Fruit fly (Drosophila melanogaster): ENCODE measurements around the gene CG31697.
A peak's percentile ranks its signal among the peaks of the same experiment; 100 is the strongest.

Gene CG31697

DNA sequence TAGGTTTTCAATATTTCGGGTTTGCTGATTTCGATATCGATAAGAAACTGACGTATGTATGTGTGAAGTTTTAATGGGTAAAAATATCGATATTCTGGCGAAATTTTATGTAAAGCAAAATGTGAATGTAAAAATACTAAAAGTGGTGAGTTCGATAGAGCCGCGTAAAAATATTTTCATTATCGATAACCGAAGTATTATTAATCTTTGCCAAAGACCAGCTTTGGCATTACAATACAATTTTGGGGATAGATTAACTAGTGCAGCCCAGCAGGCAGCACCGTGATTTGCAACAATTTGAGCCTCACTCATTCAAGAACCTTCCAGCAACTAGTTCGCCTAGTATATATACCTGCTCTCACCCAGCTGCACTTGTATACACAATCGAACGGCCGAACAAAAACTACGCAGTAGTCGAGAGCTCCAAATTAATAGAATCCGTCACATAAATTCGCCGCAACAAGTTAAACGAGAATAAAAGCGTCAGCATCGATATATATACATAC lies 7.1 kb downstream of the CG31697 start (continued):
- TF ChIP-seq Ets65A (GFP tag), result no peak
- TF ChIP-seq Xbp1 (GFP tag; optimal IDR thresholded peaks at IDR 0.05), result no peak
- no peak for TF ChIP-seq Sin3A (optimal IDR thresholded peaks at IDR 0.05)
- TF ChIP-seq C15 (GFP tag; IDR thresholded peaks at IDR 0.05), result no peak
- no peak for TF ChIP-seq fru (optimal IDR thresholded peaks at IDR 0.05)
- peak; percentile 63 for TF ChIP-seq nerfin-1 (tag; optimal IDR thresholded peaks at IDR 0.05)
- TF ChIP-seq Max (GFP tag; optimal IDR thresholded peaks at IDR 0.05), result no peak
- no peak for TF ChIP-seq al (GFP tag; IDR thresholded peaks at IDR 0.05)
- no peak for TF ChIP-seq CG4282 (GFP tag; optimal IDR thresholded peaks at IDR 0.05)
- peak; percentile 46 for TF ChIP-seq Abd-B (GFP tag; optimal IDR thresholded peaks at IDR 0.05)
- no peak for TF ChIP-seq run (tag; optimal IDR thresholded peaks at IDR 0.05)
- no peak for TF ChIP-seq GATAe (GFP tag; conservative IDR thresholded peaks at IDR 0.05)
- TF ChIP-seq Hsf (GFP tag; optimal IDR thresholded peaks at IDR 0.05), result peak; percentile 1
- TF ChIP-seq bowl (GFP tag; IDR thresholded peaks at IDR 0.05), result no peak
- no peak for TF ChIP-seq CG5180 (GFP tag; optimal IDR thresholded peaks at IDR 0.05)
- 0 out of 2 replicates have a peak, but pooled peaks have one; percentile 11 for TF ChIP-seq chm (GFP tag; IDR thresholded peaks at IDR 0.05)
- TF ChIP-seq lab (GFP tag; optimal IDR thresholded peaks at IDR 0.05), result no peak
- no peak for TF ChIP-seq Optix (GFP tag; IDR thresholded peaks at IDR 0.05)
- peak; percentile 89 for TF ChIP-seq CG16813 (GFP tag; IDR thresholded peaks at IDR 0.05; ENCODE audit: partially characterized antibody)
- TF ChIP-seq bigmax (GFP tag; optimal IDR thresholded peaks at IDR 0.05), result no peak
- no peak for TF ChIP-seq jigr1 (GFP tag; IDR thresholded peaks at IDR 0.05)
- no peak for TF ChIP-seq Mad (GFP tag; optimal IDR thresholded peaks at IDR 0.05)
- no peak for TF ChIP-seq CG3281 (GFP tag; optimal IDR thresholded peaks at IDR 0.05)
- peak; percentile 33 for TF ChIP-seq CG17829 (tag; optimal IDR thresholded peaks at IDR 0.05)
- TF ChIP-seq Bdp1 (GFP tag; optimal IDR thresholded peaks at IDR 0.05), result no peak
- no peak for TF ChIP-seq CG17359 (tag; optimal IDR thresholded peaks at IDR 0.05)
- peak; percentile 73 for TF ChIP-seq inv (GFP tag; IDR thresholded peaks at IDR 0.05; ENCODE audit: partially characterized antibody)
- TF ChIP-seq CG9932 (GFP tag; IDR thresholded peaks at IDR 0.05), result no peak
- TF ChIP-seq Hr3 (GFP tag; optimal IDR thresholded peaks at IDR 0.05), result no peak
- TF ChIP-seq CG17912 (GFP tag; optimal IDR thresholded peaks at IDR 0.05), result no peak
- no peak for TF ChIP-seq Kr (GFP tag; optimal IDR thresholded peaks at IDR 0.05)
- no peak for TF ChIP-seq CG8944 (GFP tag; optimal IDR thresholded peaks at IDR 0.05)
- no peak for TF ChIP-seq dmrt99B (tag; optimal IDR thresholded peaks at IDR 0.05)
- no peak for TF ChIP-seq CG11723 (GFP tag; optimal IDR thresholded peaks at IDR 0.05)
- TF ChIP-seq bab2 (GFP tag; optimal IDR thresholded peaks at IDR 0.05), result no peak
- TF ChIP-seq CG13287 (GFP tag; IDR thresholded peaks at IDR 0.05; ENCODE audit: partially characterized antibody), result peak; percentile 96
- no peak for TF ChIP-seq ranshi (GFP tag; IDR thresholded peaks at IDR 0.05)
- TF ChIP-seq CG43689 (GFP tag; IDR thresholded peaks at IDR 0.05), result no peak
- TF ChIP-seq en (GFP tag; optimal IDR thresholded peaks at IDR 0.05), result no peak
- no peak for TF ChIP-seq Gsc (GFP tag; IDR thresholded peaks at IDR 0.05)
- no peak for TF ChIP-seq Hmx (GFP tag; optimal IDR thresholded peaks at IDR 0.05)
- TF ChIP-seq jumu (GFP tag; optimal IDR thresholded peaks at IDR 0.05), result no peak
- no peak for TF ChIP-seq tgo (GFP tag; IDR thresholded peaks at IDR 0.05)
- TF ChIP-seq grau (tag; optimal IDR thresholded peaks at IDR 0.05), result peak; percentile 6
- TF ChIP-seq knrl (GFP tag; IDR thresholded peaks at IDR 0.05; ENCODE audit: partially characterized antibody), result peak; percentile 77
- no peak for TF ChIP-seq CG12744 (GFP tag; optimal IDR thresholded peaks at IDR 0.05)
- TF ChIP-seq croc (GFP tag; conservative IDR thresholded peaks at IDR 0.05), result no peak
- no peak for TF ChIP-seq Nf-YC (tag; optimal IDR thresholded peaks at IDR 0.05)
- TF ChIP-seq Ravus (GFP tag; IDR thresholded peaks at IDR 0.05), result no peak
- TF ChIP-seq lilli (GFP tag; optimal IDR thresholded peaks at IDR 0.05), result no peak
- TF ChIP-seq CG30403 (GFP tag; optimal IDR thresholded peaks at IDR 0.05), result no peak
- no peak for TF ChIP-seq CG7928 (GFP tag; optimal IDR thresholded peaks at IDR 0.05)
- TF ChIP-seq Vsx1 (GFP tag; optimal IDR thresholded peaks at IDR 0.05), result no peak

Data from whole organism, embryonic.